Worm (Caenorhabditis elegans): ENCODE data around the gene skr-7.

- no peak for TF ChIP-seq ztf-23 (GFP tag; IDR thresholded peaks at IDR 0.05)
- TF ChIP-seq cog-1 (tag; optimal IDR thresholded peaks at IDR 0.05) = no peak
- TF ChIP-seq T22C8.4 (GFP tag; IDR thresholded peaks at IDR 0.05) = no peak
- TF ChIP-seq flt-1 (GFP tag; IDR thresholded peaks at IDR 0.05) = no peak
- no peak for TF ChIP-seq ref-1 (GFP tag; conservative IDR thresholded peaks at IDR 0.05)
Measured at ce11 chrV:4387916-4388315, 34.3 kb upstream of the skr-7 start.

Data from whole organism, midembryonic.